Fruit fly (Drosophila melanogaster) whole organism, embryonic: Measurements from ENCODE around the gene RpL35.

Experiments
- BtbVII ChIP-seq: fragments of 200-800 bp; sonication (Bioruptor generic); optimal IDR thresholded peaks from 3 replicates; lab custom pipeline; 2017; ENCODE audit warnings: missing biosample characterization, mild to moderate bottlenecking, missing genetic modification characterization
- CG10209 ChIP-seq: fragments of 200-800 bp; sonication (Bioruptor generic); optimal IDR thresholded peaks from 3 replicates; lab custom pipeline; 2017; ENCODE audit warnings: missing biosample characterization, mild to moderate bottlenecking, missing genetic modification characterization, missing genetic modification reagents
- CG10274 ChIP-seq: fragments of 200-800 bp; sonication (Bioruptor generic); optimal IDR thresholded peaks from 3 replicates; lab custom pipeline; 2017; ENCODE audit warnings: missing biosample characterization, mild to moderate bottlenecking, missing genetic modification characterization
- CG10462 ChIP-seq: fragments of 200-800 bp; sonication (Bioruptor generic); optimal IDR thresholded peaks from 2 replicates; lab custom pipeline; 2016; ENCODE audit warnings: missing biosample characterization, missing genetic modification characterization
- CG12219 ChIP-seq: fragments of 200-800 bp; sonication (Bioruptor generic); optimal IDR thresholded peaks from 3 replicates; lab custom pipeline; 2018; ENCODE audit warnings: missing biosample characterization, mild to moderate bottlenecking, missing genetic modification characterization
- CG12236 ChIP-seq: fragments of 200-800 bp; sonication (Bioruptor generic); optimal IDR thresholded peaks from 2 replicates; lab custom pipeline; 2016; ENCODE audit warnings: missing biosample characterization, missing genetic modification characterization
- CG12391 ChIP-seq: fragments of 200-800 bp; sonication (Bioruptor generic); optimal IDR thresholded peaks from 3 replicates; lab custom pipeline; 2018; ENCODE audit warnings: missing biosample characterization, mild to moderate bottlenecking, missing genetic modification characterization, moderate library complexity
- CG12769 ChIP-seq: fragments of 200-800 bp; sonication (Bioruptor generic); optimal IDR thresholded peaks from 2 replicates; lab custom pipeline; 2019; ENCODE audit warnings: missing biosample characterization, mild to moderate bottlenecking, missing genetic modification characterization, moderate library complexity
- CG13624 ChIP-seq: fragments of 200-800 bp; sonication (Bioruptor generic); optimal IDR thresholded peaks from 2 replicates; lab custom pipeline; 2016; ENCODE audit warnings: missing biosample characterization, missing genetic modification characterization
- CG14710 ChIP-seq: fragments of 200-800 bp; sonication (Bioruptor generic); optimal IDR thresholded peaks from 3 replicates; lab custom pipeline; 2019; ENCODE audit warnings: missing biosample characterization, mild to moderate bottlenecking, missing genetic modification characterization, moderate library complexity
- CG14965 ChIP-seq: fragments of 200-800 bp; sonication (Bioruptor generic); optimal IDR thresholded peaks from 2 replicates; lab custom pipeline; 2016; ENCODE audit warnings: missing biosample characterization, missing genetic modification characterization, borderline replicate concordance
- CG15269 ChIP-seq: fragments of 200-800 bp; sonication (Bioruptor generic); optimal IDR thresholded peaks from 2 replicates; lab custom pipeline; 2018; ENCODE audit warnings: missing biosample characterization, mild to moderate bottlenecking, missing genetic modification characterization, moderate library complexity
- CG2678 ChIP-seq: fragments of 200-800 bp; sonication (Bioruptor generic); optimal IDR thresholded peaks from 3 replicates; lab custom pipeline; 2019; ENCODE audit warnings: missing biosample characterization, mild to moderate bottlenecking, missing genetic modification characterization, moderate library complexity
- CG34224 ChIP-seq: fragments of 200-800 bp; sonication (Bioruptor generic); IDR thresholded peaks from 3 replicates; pipeline ENCODE4 v1.3.6; 2022; ENCODE audit warnings: missing biosample characterization, missing genetic modification characterization; ENCODE audit not compliant: partially characterized antibody
- CG4854 ChIP-seq: fragments of 200-800 bp; sonication (Bioruptor generic); optimal IDR thresholded peaks from 2 replicates; lab custom pipeline; 2016; ENCODE audit warnings: missing biosample characterization, missing genetic modification characterization, inconsistent platforms
- CG6765 ChIP-seq: fragments of 200-800 bp; sonication (Bioruptor generic); optimal IDR thresholded peaks from 3 replicates; lab custom pipeline; 2017; ENCODE audit warnings: missing biosample characterization, mild to moderate bottlenecking, missing genetic modification characterization
- CG6813 ChIP-seq: fragments of 200-800 bp; sonication (Bioruptor generic); optimal IDR thresholded peaks from 2 replicates; lab custom pipeline; 2017; ENCODE audit warnings: missing biosample characterization, missing genetic modification characterization, mild to moderate bottlenecking, moderate library complexity, missing genetic modification reagents
- CG9817 ChIP-seq: fragments of 200-800 bp; sonication (Bioruptor generic); optimal IDR thresholded peaks from 2 replicates; lab custom pipeline; 2018; ENCODE audit warnings: missing biosample characterization, mild to moderate bottlenecking, missing genetic modification characterization, moderate library complexity
- CG9932 ChIP-seq: fragments of 200-800 bp; sonication (Bioruptor generic); IDR thresholded peaks from 2 replicates; pipeline ENCODE4 v1.3.6; 2022; ENCODE audit warnings: missing biosample characterization, missing genetic modification characterization
- CTCF ChIP-seq: fragments of 200-800 bp; sonication (Bioruptor generic); optimal IDR thresholded peaks from 2 replicates; lab custom pipeline; 2017; ENCODE audit warnings: missing biosample characterization, mild to moderate bottlenecking, missing genetic modification characterization, moderate library complexity
- Camta ChIP-seq: fragments of 200-800 bp; sonication (Bioruptor generic); optimal IDR thresholded peaks from 2 replicates; lab custom pipeline; 2016; ENCODE audit warnings: missing biosample characterization, missing genetic modification characterization
- Dad ChIP-seq: fragments of 200-800 bp; sonication (Bioruptor generic); optimal IDR thresholded peaks from 3 replicates; lab custom pipeline; 2016; ENCODE audit warnings: missing biosample characterization, missing genetic modification characterization
- Dll ChIP-seq: fragments of 200-800 bp; sonication (Bioruptor generic); IDR thresholded peaks from 4 replicates; pipeline ENCODE4 v1.3.6; 2022; ENCODE audit warnings: missing biosample characterization, missing genetic modification characterization; ENCODE audit not compliant: partially characterized antibody
- Doc2 ChIP-seq: fragments of 200-800 bp; sonication (Bioruptor generic); IDR thresholded peaks from 2 replicates; pipeline ENCODE4 v1.3.6; 2022; ENCODE audit warnings: missing biosample characterization, missing genetic modification characterization
- H15 ChIP-seq: fragments of 200-800 bp; sonication (Bioruptor generic); IDR thresholded peaks from 3 replicates; pipeline ENCODE4 v1.3.6; 2022; ENCODE audit warnings: missing biosample characterization, missing genetic modification characterization
- Mrtf ChIP-seq: fragments of 200-800 bp; sonication (Bioruptor generic); IDR thresholded peaks from 3 replicates; pipeline ENCODE4 v1.3.6; 2022; ENCODE audit warnings: missing biosample characterization, missing genetic modification characterization
- NfI ChIP-seq: fragments of 200-800 bp; sonication (Bioruptor generic); optimal IDR thresholded peaks from 3 replicates; lab custom pipeline; 2018; ENCODE audit warnings: missing biosample characterization, mild to moderate bottlenecking, missing genetic modification characterization, moderate library complexity
- Scr ChIP-seq: fragments of 200-800 bp; sonication (Bioruptor generic); IDR thresholded peaks from 2 replicates; pipeline ENCODE4 v1.3.6; 2022; ENCODE audit warnings: missing biosample characterization, missing genetic modification characterization; ENCODE audit not compliant: partially characterized antibody
- Ssrp ChIP-seq: fragments of 200-800 bp; sonication (Bioruptor generic); optimal IDR thresholded peaks from 2 replicates; lab custom pipeline; 2018; ENCODE audit warnings: missing biosample characterization, mild to moderate bottlenecking, missing genetic modification characterization, moderate library complexity
- Stat92E ChIP-seq, 3 experiments: fragments of >200 bp in 2 of 3; fragments of 200-800 bp in 1 of 3; sonication (Bioruptor generic) in 1 of 3; optimal IDR thresholded peaks; 2 replicates each; lab custom pipeline; 2017 to 2019; ENCODE audit warnings: missing biosample characterization in 3 of 3, missing genetic modification characterization in 3 of 3, mild to moderate bottlenecking in 1 of 3, moderate library complexity in 1 of 3
- abd-A ChIP-seq: fragments of 200-800 bp; sonication (Bioruptor generic); optimal IDR thresholded peaks from 3 replicates; lab custom pipeline; 2019; ENCODE audit warnings: missing biosample characterization, mild to moderate bottlenecking, missing genetic modification characterization, moderate library complexity
- ac ChIP-seq: fragments of 200-800 bp; sonication (Bioruptor generic); optimal IDR thresholded peaks from 3 replicates; lab custom pipeline; 2017; ENCODE audit warnings: missing biosample characterization, mild to moderate bottlenecking, missing genetic modification characterization
- al ChIP-seq: fragments of 200-800 bp; sonication (Bioruptor generic); IDR thresholded peaks from 2 replicates; pipeline ENCODE4 v1.3.6; 2022; ENCODE audit warnings: missing biosample characterization, missing genetic modification characterization
- az2 ChIP-seq: fragments of 200-800 bp; sonication (Bioruptor generic); optimal IDR thresholded peaks from 3 replicates; lab custom pipeline; 2016; ENCODE audit warnings: missing biosample characterization, missing genetic modification characterization
- btn ChIP-seq: fragments of 200-800 bp; sonication (Bioruptor generic); optimal IDR thresholded peaks from 2 replicates; lab custom pipeline; 2016; ENCODE audit warnings: missing biosample characterization, missing genetic modification characterization
- cas ChIP-seq: fragments of 200-800 bp; sonication (Bioruptor generic); IDR thresholded peaks from 2 replicates; pipeline ENCODE4 v1.3.6; 2022; ENCODE audit warnings: missing biosample characterization, missing genetic modification characterization
- dati ChIP-seq: fragments of 200-800 bp; sonication (Bioruptor generic); IDR thresholded peaks from 2 replicates; pipeline ENCODE4 v1.3.6; 2022; ENCODE audit warnings: missing biosample characterization, missing genetic modification characterization
- dysf ChIP-seq: fragments of 200-800 bp; sonication (Bioruptor generic); IDR thresholded peaks from 3 replicates; pipeline ENCODE4 v1.3.6; 2022; ENCODE audit warnings: missing biosample characterization, missing genetic modification characterization
- ems ChIP-seq: fragments of 200-800 bp; sonication (Bioruptor generic); optimal IDR thresholded peaks from 3 replicates; lab custom pipeline; 2016; ENCODE audit warnings: missing biosample characterization, missing genetic modification characterization
- eyg ChIP-seq: fragments of 200-800 bp; sonication (Bioruptor generic); optimal IDR thresholded peaks from 3 replicates; lab custom pipeline; 2016; ENCODE audit warnings: missing biosample characterization, missing genetic modification characterization
- fd96Cb ChIP-seq: fragments of 200-800 bp; sonication (Bioruptor generic); optimal IDR thresholded peaks from 2 replicates; lab custom pipeline; 2018; ENCODE audit warnings: missing biosample characterization, mild to moderate bottlenecking, missing genetic modification characterization, moderate library complexity
- hb ChIP-seq: fragments of 200-800 bp; sonication (Bioruptor generic); IDR thresholded peaks from 3 replicates; pipeline ENCODE4 v1.3.6; 2022; ENCODE audit warnings: missing biosample characterization, missing genetic modification characterization; ENCODE audit not compliant: partially characterized antibody
- knrl ChIP-seq: fragments of 200-800 bp; sonication (Bioruptor generic); IDR thresholded peaks from 3 replicates; pipeline ENCODE4 v1.3.6; 2022; ENCODE audit warnings: missing biosample characterization, missing genetic modification characterization; ENCODE audit not compliant: partially characterized antibody
- mld ChIP-seq: fragments of 200-800 bp; sonication (Bioruptor generic); IDR thresholded peaks from 3 replicates; pipeline ENCODE4 v1.3.6; 2022; ENCODE audit warnings: missing biosample characterization, missing genetic modification characterization; ENCODE audit not compliant: partially characterized antibody
- pnt ChIP-seq: fragments of 200-800 bp; sonication (Bioruptor generic); optimal IDR thresholded peaks from 3 replicates; lab custom pipeline; 2016; ENCODE audit warnings: missing biosample characterization, missing genetic modification characterization
- run ChIP-seq: fragments of 200-800 bp; sonication (Bioruptor generic); optimal IDR thresholded peaks from 3 replicates; lab custom pipeline; 2018; ENCODE audit warnings: missing biosample characterization, mild to moderate bottlenecking, missing genetic modification characterization
- sens-2 ChIP-seq: fragments of 200-800 bp; sonication (Bioruptor generic); IDR thresholded peaks from 2 replicates; pipeline ENCODE4 v1.3.6; 2022; ENCODE audit warnings: missing biosample characterization, missing genetic modification characterization
- sna ChIP-seq: fragments of 200-800 bp; sonication (Bioruptor generic); IDR thresholded peaks from 2 replicates; pipeline ENCODE4 v1.3.6; 2022; ENCODE audit warnings: missing biosample characterization, missing genetic modification characterization; ENCODE audit not compliant: partially characterized antibody
- tin ChIP-seq: fragments of 200-800 bp; sonication (Bioruptor generic); optimal IDR thresholded peaks from 3 replicates; lab custom pipeline; 2016; ENCODE audit warnings: missing biosample characterization, missing genetic modification characterization

Gene RpL35

dm6 chrX:5696436-5697022, 24.3 kb downstream of the RpL35 start (continued):
- TF ChIP-seq Camta (GFP tag; lab: Kevin White, UChicago) (peak; percentile 97), CG12391 (peak; percentile 92), Doc2 (GFP tag; lab: Robert Waterston, UW) (peak; percentile 78; the same call in 1 of the 2 replicates), tin (GFP tag; lab: Kevin White, UChicago) (peak; percentile 98), CG10274 (GFP tag; lab: Kevin White, UChicago) (peak; percentile 88), cas (peak; percentile 75), BtbVII (peak; percentile 91), CG10462 (GFP tag; lab: Kevin White, UChicago) (peak; percentile 97), CG10209 (GFP tag; lab: Kevin White, UChicago) (peak; percentile 95), CG2678 (tag; lab: Kevin White, UChicago) (peak; percentile 95), Dad (GFP tag; lab: Kevin White, UChicago) (peak; percentile 97), CG13624 (peak; percentile 97), CG14710 (peak; percentile 94), sna (GFP tag; lab: Robert Waterston, UW) (no peak), hb (GFP tag; lab: Robert Waterston, UW) (no peak), H15 (GFP tag; lab: Robert Waterston, UW) (peak; percentile 97), CG6765 (GFP tag; lab: Kevin White, UChicago) (peak; percentile 69), CG9932 (GFP tag; lab: Robert Waterston, UW) (peak; percentile 82), CG14965 (peak; percentile 92), run (tag; lab: Kevin White, UChicago) (peak; percentile 62), btn (GFP tag; lab: Kevin White, UChicago) (peak; percentile 97), CG12219 (GFP tag; lab: Kevin White, UChicago) (peak; percentile 93), al (GFP tag; lab: Robert Waterston, UW) (peak; percentile 85), CG34224 (GFP tag; lab: Robert Waterston, UW) (no peak), CG15269 (tag; lab: Kevin White, UChicago) (peak; percentile 96), dysf (GFP tag; lab: Robert Waterston, UW) (peak; percentile 96), Mrtf (GFP tag; lab: Robert Waterston, UW) (peak; percentile 97), ac (peak; percentile 96), CG9817 (tag; lab: Kevin White, UChicago) (peak; percentile 93), mld (no peak), CG12236 (GFP tag; lab: Kevin White, UChicago) (peak; percentile 97), eyg (peak; percentile 91), abd-A (tag; lab: Kevin White, UChicago) (peak; percentile 18), dati (GFP tag; lab: Robert Waterston, UW) (peak; percentile 94), Scr (GFP tag; lab: Robert Waterston, UW) (no peak), fd96Cb (tag; lab: Kevin White, UChicago) (peak; percentile 95), pnt (GFP tag; lab: Kevin White, UChicago) (peak; percentile 99), NfI (peak; percentile 95), CG12769 (peak; percentile 91), CTCF (GFP tag; lab: Kevin White, UChicago) (peak; percentile 56), ems (peak; percentile 96), CG4854 (peak; percentile 86), knrl (GFP tag; lab: Robert Waterston, UW) (no peak), az2 (GFP tag; lab: Kevin White, UChicago) (peak; percentile 97), Stat92E (GFP tag; optimal IDR thresholded peaks at IDR 0.05; lab: Kevin White, UChicago) (peak in 1 of 3 experiments; percentile 80), Ssrp (tag; lab: Kevin White, UChicago) (peak; percentile 96), sens-2 (peak; percentile 95), Dll (GFP tag; lab: Robert Waterston, UW) (no peak), CG6813 (GFP tag; lab: Kevin White, UChicago) (peak; percentile 92)
